Fruit fly (Drosophila melanogaster) whole organism, embryonic: ENCODE data around the gene lok.

Experiments
- BtbVII ChIP-seq: fragments of 200-800 bp; sonication (Bioruptor generic); optimal IDR thresholded peaks from 3 replicates; lab custom pipeline; 2017; ENCODE audit warnings: missing biosample characterization, mild to moderate bottlenecking, missing genetic modification characterization
- CG10462 ChIP-seq: fragments of 200-800 bp; sonication (Bioruptor generic); optimal IDR thresholded peaks from 2 replicates; lab custom pipeline; 2016; ENCODE audit warnings: missing biosample characterization, missing genetic modification characterization
- CG12299 ChIP-seq: fragments of 200-800 bp; sonication (Bioruptor generic); optimal IDR thresholded peaks from 2 replicates; lab custom pipeline; 2018; ENCODE audit warnings: missing biosample characterization, mild to moderate bottlenecking, missing genetic modification characterization
- CG12769 ChIP-seq: fragments of 200-800 bp; sonication (Bioruptor generic); optimal IDR thresholded peaks from 2 replicates; lab custom pipeline; 2019; ENCODE audit warnings: missing biosample characterization, mild to moderate bottlenecking, missing genetic modification characterization, moderate library complexity
- CG15011 ChIP-seq: fragments of 200-800 bp; sonication (Bioruptor generic); optimal IDR thresholded peaks from 3 replicates; lab custom pipeline; 2018; ENCODE audit warnings: missing biosample characterization, mild to moderate bottlenecking, missing genetic modification characterization
- CG15696 ChIP-seq: fragments of 200-800 bp; sonication (Bioruptor generic); optimal IDR thresholded peaks from 2 replicates; lab custom pipeline; 2019; ENCODE audit warnings: missing biosample characterization, mild to moderate bottlenecking, missing genetic modification characterization, moderate library complexity
- CG17802 ChIP-seq: fragments of 200-800 bp; sonication (Bioruptor generic); optimal IDR thresholded peaks from 2 replicates; lab custom pipeline; 2018; ENCODE audit warnings: missing biosample characterization, mild to moderate bottlenecking, missing genetic modification characterization, moderate library complexity
- CG17829 ChIP-seq: fragments of 200-800 bp; optimal IDR thresholded peaks from 2 replicates; lab custom pipeline; 2019; ENCODE audit warnings: missing biosample characterization, mild to moderate bottlenecking, missing genetic modification characterization, moderate library complexity
- CG1832 ChIP-seq: fragments of 200-800 bp; sonication (Bioruptor generic); optimal IDR thresholded peaks from 2 replicates; lab custom pipeline; 2017; ENCODE audit warnings: missing biosample characterization, mild to moderate bottlenecking, missing genetic modification characterization, inconsistent platforms
- CG2889 ChIP-seq: fragments of 200-800 bp; sonication (Bioruptor generic); IDR thresholded peaks from 3 replicates; pipeline ENCODE4 v1.3.6; 2022; ENCODE audit warnings: missing biosample characterization, missing genetic modification characterization
- CG30403 ChIP-seq: fragments of 200-800 bp; sonication (Bioruptor generic); optimal IDR thresholded peaks from 3 replicates; lab custom pipeline; 2016; ENCODE audit warnings: missing biosample characterization, missing genetic modification characterization
- CG7987 ChIP-seq: fragments of 200-800 bp; sonication (Bioruptor generic); optimal IDR thresholded peaks from 2 replicates; lab custom pipeline; 2018; ENCODE audit warnings: missing biosample characterization, mild to moderate bottlenecking, missing genetic modification characterization, moderate library complexity
- CG8359 ChIP-seq: fragments of 200-800 bp; sonication (Bioruptor generic); optimal IDR thresholded peaks from 2 replicates; lab custom pipeline; 2017; ENCODE audit warnings: missing biosample characterization, mild to moderate bottlenecking, missing genetic modification characterization, borderline replicate concordance
- CG9437 ChIP-seq: fragments of 200-800 bp; sonication (Bioruptor generic); optimal IDR thresholded peaks from 2 replicates; lab custom pipeline; 2018; ENCODE audit warnings: missing biosample characterization, mild to moderate bottlenecking, missing genetic modification characterization
- CG9609 ChIP-seq: fragments of 200-800 bp; sonication (Bioruptor generic); optimal IDR thresholded peaks from 3 replicates; lab custom pipeline; 2016; ENCODE audit warnings: missing biosample characterization, missing genetic modification characterization
- CG9932 ChIP-seq: fragments of 200-800 bp; sonication (Bioruptor generic); IDR thresholded peaks from 2 replicates; pipeline ENCODE4 v1.3.6; 2022; ENCODE audit warnings: missing biosample characterization, missing genetic modification characterization
- CkIIα-i1 ChIP-seq: fragments of 200-800 bp; sonication (Bioruptor generic); IDR thresholded peaks from 2 replicates; pipeline ENCODE4 v1.3.6; 2022; ENCODE audit warnings: missing biosample characterization, missing genetic modification characterization
- D ChIP-seq, 2 experiments: fragments of 200-800 bp in 1 of 2; fragments of >200 bp in 1 of 2; sonication (Bioruptor generic) in 1 of 2; optimal IDR thresholded peaks; 2 replicates in 1 of 2; 3 replicates in 1 of 2; lab custom pipeline; 2017; ENCODE audit warnings: mild to moderate bottlenecking in 1 of 2, missing biosample characterization in 1 of 2, missing genetic modification characterization in 1 of 2, missing genetic modification reagents in 1 of 2
- Dip3 ChIP-seq: fragments of 200-800 bp; sonication (Bioruptor generic); optimal IDR thresholded peaks from 3 replicates; lab custom pipeline; 2016; ENCODE audit warnings: missing biosample characterization, missing genetic modification characterization
- E2f1 ChIP-seq: fragments of 200-800 bp; sonication (Bioruptor generic); IDR thresholded peaks from 2 replicates; pipeline ENCODE4 v1.3.6; 2022; ENCODE audit warnings: missing biosample characterization, missing genetic modification characterization
- E2f2 ChIP-seq: fragments of 200-800 bp; sonication (Bioruptor generic); IDR thresholded peaks from 2 replicates; pipeline ENCODE4 v1.3.6; 2022; ENCODE audit warnings: missing biosample characterization, missing genetic modification characterization
- Hr3 ChIP-seq: fragments of 200-800 bp; sonication (Bioruptor generic); optimal IDR thresholded peaks from 3 replicates; lab custom pipeline; 2016; ENCODE audit warnings: missing biosample characterization, missing genetic modification characterization
- Mes4 ChIP-seq: fragments of 200-800 bp; sonication (Bioruptor generic); optimal IDR thresholded peaks from 2 replicates; lab custom pipeline; 2016; ENCODE audit warnings: missing biosample characterization, missing genetic modification characterization
- NFAT ChIP-seq: fragments of 200-800 bp; sonication (Bioruptor generic); IDR thresholded peaks from 2 replicates; pipeline ENCODE4 v1.3.6; 2022; ENCODE audit warnings: missing biosample characterization, missing genetic modification characterization
- Oaz ChIP-seq: fragments of 200-800 bp; sonication (Bioruptor generic); IDR thresholded peaks from 2 replicates; pipeline ENCODE4 v1.3.6; 2022; ENCODE audit warnings: missing biosample characterization, missing genetic modification characterization
- Sox102F ChIP-seq: fragments of 200-800 bp; sonication (Bioruptor generic); optimal IDR thresholded peaks from 2 replicates; lab custom pipeline; 2018; ENCODE audit warnings: missing biosample characterization, mild to moderate bottlenecking, missing genetic modification characterization, moderate library complexity
- Sry-δ ChIP-seq: fragments of 200-800 bp; sonication (Bioruptor generic); optimal IDR thresholded peaks from 2 replicates; lab custom pipeline; 2016; ENCODE audit warnings: missing biosample characterization, missing genetic modification characterization
- Tbp ChIP-seq: fragments of >200 bp; optimal IDR thresholded peaks from 2 replicates; lab custom pipeline; 2018; ENCODE audit warnings: missing biosample characterization, missing genetic modification characterization
- Xrp1 ChIP-seq: fragments of 200-800 bp; sonication (Bioruptor generic); IDR thresholded peaks from 2 replicates; pipeline ENCODE4 v1.3.6; 2022; ENCODE audit warnings: missing biosample characterization, missing genetic modification characterization
- amos ChIP-seq: fragments of 200-800 bp; sonication (Bioruptor generic); IDR thresholded peaks from 2 replicates; pipeline ENCODE4 v1.3.6; 2022; ENCODE audit warnings: missing biosample characterization, missing genetic modification characterization; ENCODE audit not compliant: partially characterized antibody
- bbx ChIP-seq: fragments of 200-800 bp; sonication (Bioruptor generic); IDR thresholded peaks from 2 replicates; pipeline ENCODE4 v1.3.6; 2022; ENCODE audit warnings: missing biosample characterization, missing genetic modification characterization; ENCODE audit not compliant: partially characterized antibody
- caup ChIP-seq: fragments of 200-800 bp; sonication (Bioruptor generic); optimal IDR thresholded peaks from 3 replicates; lab custom pipeline; 2017; ENCODE audit warnings: missing biosample characterization, mild to moderate bottlenecking, missing genetic modification characterization, moderate library complexity; ENCODE audit not compliant: severe bottlenecking
- crc ChIP-seq: fragments of 200-800 bp; sonication (Bioruptor generic); optimal IDR thresholded peaks from 2 replicates; lab custom pipeline; 2016; ENCODE audit warnings: missing biosample characterization, missing genetic modification characterization
- crol ChIP-seq: fragments of 200-800 bp; sonication (Bioruptor generic); IDR thresholded peaks from 2 replicates; pipeline ENCODE4 v1.3.6; 2022; ENCODE audit warnings: missing biosample characterization, missing genetic modification characterization
- dati ChIP-seq: fragments of 200-800 bp; sonication (Bioruptor generic); IDR thresholded peaks from 2 replicates; pipeline ENCODE4 v1.3.6; 2022; ENCODE audit warnings: missing biosample characterization, missing genetic modification characterization
- gcm2 ChIP-seq: fragments of 200-800 bp; sonication (Bioruptor generic); optimal IDR thresholded peaks from 2 replicates; lab custom pipeline; 2016; ENCODE audit warnings: missing biosample characterization, missing genetic modification characterization
- grau ChIP-seq: fragments of 200-800 bp; optimal IDR thresholded peaks from 3 replicates; lab custom pipeline; 2019; ENCODE audit warnings: missing biosample characterization, mild to moderate bottlenecking, missing genetic modification characterization, moderate library complexity
- klu ChIP-seq: fragments of 200-800 bp; sonication (Bioruptor generic); IDR thresholded peaks from 2 replicates; pipeline ENCODE4 v1.3.6; 2022; ENCODE audit warnings: missing biosample characterization, missing genetic modification characterization
- nerfin-2 ChIP-seq: fragments of 200-800 bp; sonication (Bioruptor generic); IDR thresholded peaks from 2 replicates; pipeline ENCODE4 v1.3.6; 2022; ENCODE audit warnings: missing biosample characterization, missing genetic modification characterization; ENCODE audit not compliant: partially characterized antibody
- nmo ChIP-seq: fragments of 200-800 bp; sonication (Bioruptor generic); optimal IDR thresholded peaks from 2 replicates; lab custom pipeline; 2018; ENCODE audit warnings: missing biosample characterization, mild to moderate bottlenecking, missing genetic modification characterization, moderate library complexity
- oc ChIP-seq: fragments of 200-800 bp; sonication (Bioruptor generic); optimal IDR thresholded peaks from 2 replicates; lab custom pipeline; 2018; ENCODE audit warnings: missing biosample characterization, mild to moderate bottlenecking, missing genetic modification characterization, moderate library complexity
- otp ChIP-seq: fragments of 200-800 bp; sonication (Bioruptor generic); IDR thresholded peaks from 3 replicates; pipeline ENCODE4, ENCODE4 v1.3.6; 2022; ENCODE audit warnings: missing biosample characterization, missing genetic modification characterization
- run ChIP-seq: fragments of 200-800 bp; sonication (Bioruptor generic); optimal IDR thresholded peaks from 3 replicates; lab custom pipeline; 2018; ENCODE audit warnings: missing biosample characterization, mild to moderate bottlenecking, missing genetic modification characterization
- sc ChIP-seq, 3 experiments: fragments of >200 bp in 2 of 3; fragments of 200-800 bp in 1 of 3; sonication (Bioruptor generic) in 1 of 3; optimal IDR thresholded peaks; 2 replicates in 2 of 3; 3 replicates in 1 of 3; lab custom pipeline; 2017; ENCODE audit warnings: mild to moderate bottlenecking in 1 of 3, missing biosample characterization in 1 of 3, missing genetic modification characterization in 1 of 3, missing genetic modification reagents in 1 of 3
- shn ChIP-seq: fragments of 200-800 bp; sonication (Bioruptor generic); optimal IDR thresholded peaks from 3 replicates; lab custom pipeline; 2016; ENCODE audit warnings: missing biosample characterization, missing genetic modification characterization
- tap ChIP-seq: fragments of 200-800 bp; optimal IDR thresholded peaks from 3 replicates; lab custom pipeline; 2019; ENCODE audit warnings: missing biosample characterization, mild to moderate bottlenecking, missing genetic modification characterization, moderate library complexity
- tio ChIP-seq: fragments of 200-800 bp; sonication (Bioruptor generic); optimal IDR thresholded peaks from 2 replicates; lab custom pipeline; 2017; ENCODE audit warnings: missing biosample characterization, missing genetic modification characterization, inconsistent platforms
- toy ChIP-seq: fragments of 200-800 bp; sonication (Bioruptor generic); IDR thresholded peaks from 2 replicates; pipeline ENCODE4 v1.3.6; 2022; ENCODE audit warnings: missing biosample characterization, missing genetic modification characterization
- zfh1 ChIP-seq: fragments of 200-800 bp; sonication (Bioruptor generic); IDR thresholded peaks from 3 replicates; pipeline ENCODE4 v1.3.6; 2022; ENCODE audit warnings: missing biosample characterization, missing genetic modification characterization

lok gene

dm6 chr2L:20061018-20061657 lies at the start of gene lok, which contains the start of gene barr (continued):
- TF ChIP-seq nmo (GFP tag; lab: Kevin White, UChicago) (peak; percentile 76), toy (GFP tag; lab: Robert Waterston, UW) (no peak), bbx (GFP tag; lab: Robert Waterston, UW) (no peak), CG15011 (GFP tag; lab: Kevin White, UChicago) (peak; percentile 3), otp (GFP tag; lab: Robert Waterston, UW) (no peak), caup (GFP tag; lab: Kevin White, UChicago) (no peak), CG1832 (GFP tag; lab: Kevin White, UChicago) (no peak), run (no peak), zfh1 (GFP tag; lab: Robert Waterston, UW) (peak; percentile 28; the same call in 1 of the 3 replicates), grau (tag; lab: Kevin White, UChicago) (peak; percentile 60), Hr3 (peak; percentile 66), CkIIα-i1 (GFP tag; lab: Robert Waterston, UW) (no peak), CG8359 (GFP tag; lab: Kevin White, UChicago) (no peak), Tbp (GFP tag; lab: Kevin White, UChicago) (no peak), NFAT (peak; percentile 33; the same call in 1 of the 2 replicates), tap (no peak), sc (optimal IDR thresholded peaks at IDR 0.05; lab: Kevin White, UChicago) (no peak), sc (GFP tag; optimal IDR thresholded peaks at IDR 0.05; lab: Kevin White, UChicago) (peak; percentile 23), CG2889 (GFP tag; lab: Robert Waterston, UW) (no peak), klu (GFP tag; lab: Robert Waterston, UW) (peak; percentile 34; the same call in 1 of the 2 replicates), E2f2 (peak; percentile 49), CG9609 (GFP tag; lab: Kevin White, UChicago) (peak; percentile 30), Xrp1 (GFP tag; lab: Robert Waterston, UW) (peak; percentile 23; the same call in 1 of the 2 replicates), shn (GFP tag; lab: Kevin White, UChicago) (peak; percentile 59), amos (GFP tag; lab: Robert Waterston, UW) (peak; percentile 19; the same call in 1 of the 2 replicates), oc (tag; lab: Kevin White, UChicago) (no peak), CG12769 (tag; lab: Kevin White, UChicago) (no peak), E2f1 (GFP tag; lab: Robert Waterston, UW) (peak; percentile 45), CG9932 (GFP tag; lab: Robert Waterston, UW) (peak; percentile 64), CG12299 (tag; lab: Kevin White, UChicago) (no peak), CG17829 (tag; lab: Kevin White, UChicago) (peak; percentile 31), CG10462 (GFP tag; lab: Kevin White, UChicago) (peak; percentile 41), dati (GFP tag; lab: Robert Waterston, UW) (no peak), Mes4 (GFP tag; lab: Kevin White, UChicago) (no peak), crol (GFP tag; lab: Robert Waterston, UW) (no peak), D (optimal IDR thresholded peaks at IDR 0.05; lab: Kevin White, UChicago) (no peak), D (GFP tag; optimal IDR thresholded peaks at IDR 0.05; lab: Kevin White, UChicago) (peak; percentile 53), CG9437 (GFP tag; lab: Kevin White, UChicago) (peak; percentile 61), Dip3 (peak; percentile 20), BtbVII (no peak), crc (GFP tag; lab: Kevin White, UChicago) (peak; percentile 15), CG17802 (tag; lab: Kevin White, UChicago) (peak; percentile 3), Sry-δ (GFP tag; lab: Kevin White, UChicago) (peak; percentile 22), tio (no peak), gcm2 (GFP tag; lab: Kevin White, UChicago) (no peak), CG7987 (no peak), CG15696 (tag; lab: Kevin White, UChicago) (peak; percentile 39), Oaz (GFP tag; lab: Robert Waterston, UW) (no peak), nerfin-2 (GFP tag; lab: Robert Waterston, UW) (no peak), Sox102F (GFP tag; lab: Kevin White, UChicago) (peak; percentile 43), CG30403 (peak; percentile 81)
